Fruit fly (Drosophila melanogaster): ENCODE data around the gene Oat.

DNA sequence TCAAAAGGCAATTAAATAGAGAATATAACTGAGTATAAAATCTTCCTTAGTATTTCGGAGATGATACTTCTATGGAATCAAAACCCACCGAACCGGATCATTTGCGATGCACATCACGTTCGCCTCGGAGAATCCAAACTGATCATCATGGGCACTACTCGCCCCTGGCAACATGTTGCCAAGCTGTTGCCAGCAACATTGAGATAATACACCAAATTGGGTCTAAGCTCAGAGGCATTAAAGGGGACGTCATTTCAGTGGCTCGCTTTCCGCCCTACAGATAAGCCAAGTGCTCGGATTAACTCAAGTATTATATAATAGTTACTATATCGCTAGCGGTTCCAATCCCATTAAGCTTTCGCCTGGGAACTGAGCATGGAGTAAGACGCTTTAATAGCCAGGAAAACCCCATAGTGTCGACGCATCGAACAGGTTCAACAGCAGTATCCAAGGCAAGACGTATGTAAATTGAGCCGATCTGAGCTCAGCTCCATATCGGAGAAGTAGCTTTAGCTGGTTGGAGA, 43.6 kb downstream of the Oat start, which contains the start of the genes lush and CG9372:
- TF ChIP-seq rgr (GFP tag; optimal IDR thresholded peaks at IDR 0.05) (no peak), sv (GFP tag; optimal IDR thresholded peaks at IDR 0.05) (no peak), woc (GFP tag; optimal IDR thresholded peaks at IDR 0.05) (no peak), Myc (optimal IDR thresholded peaks at IDR 0.05) (no peak), psq (GFP tag; optimal IDR thresholded peaks at IDR 0.05) (no peak), jim (GFP tag; optimal IDR thresholded peaks at IDR 0.05) (no peak), Hr83 (GFP tag; optimal IDR thresholded peaks at IDR 0.05; ENCODE audit: poor library complexity, severe bottlenecking) (no peak), h (GFP tag; optimal IDR thresholded peaks at IDR 0.05) (no peak)
